Fruit fly (Drosophila melanogaster) whole organism, embryonic: ENCODE measurements around the gene peng.
A peak's percentile ranks its signal among the peaks of the same experiment; 100 is the strongest.

Source experiments
- ATbp ChIP-seq: fragments of 200-800 bp; sonication (Bioruptor generic); optimal IDR thresholded peaks from 2 replicates; lab custom pipeline; 2017; ENCODE audit warnings: missing biosample characterization, mild to moderate bottlenecking, missing genetic modification characterization, missing genetic modification reagents
- Atf-2 ChIP-seq: fragments of 200-800 bp; sonication (Bioruptor generic); optimal IDR thresholded peaks from 2 replicates; lab custom pipeline; 2016; ENCODE audit warnings: missing biosample characterization, missing genetic modification characterization
- CG10147 ChIP-seq: fragments of 200-800 bp; sonication (Bioruptor generic); optimal IDR thresholded peaks from 2 replicates; lab custom pipeline; 2019; ENCODE audit warnings: missing biosample characterization, mild to moderate bottlenecking, missing genetic modification characterization, moderate library complexity
- CG10462 ChIP-seq: fragments of 200-800 bp; sonication (Bioruptor generic); optimal IDR thresholded peaks from 2 replicates; lab custom pipeline; 2016; ENCODE audit warnings: missing biosample characterization, missing genetic modification characterization
- CG10654 ChIP-seq: fragments of 200-800 bp; sonication (Bioruptor generic); optimal IDR thresholded peaks from 2 replicates; lab custom pipeline; 2016; ENCODE audit warnings: missing biosample characterization, missing genetic modification characterization
- CG13624 ChIP-seq: fragments of 200-800 bp; sonication (Bioruptor generic); optimal IDR thresholded peaks from 2 replicates; lab custom pipeline; 2016; ENCODE audit warnings: missing biosample characterization, missing genetic modification characterization
- CG14441 ChIP-seq: fragments of 200-800 bp; sonication (Bioruptor generic); IDR thresholded peaks from 2 replicates; pipeline ENCODE4 v1.3.6; 2022; ENCODE audit warnings: missing biosample characterization, missing genetic modification characterization
- CG15269 ChIP-seq: fragments of 200-800 bp; sonication (Bioruptor generic); optimal IDR thresholded peaks from 2 replicates; lab custom pipeline; 2018; ENCODE audit warnings: missing biosample characterization, mild to moderate bottlenecking, missing genetic modification characterization, moderate library complexity
- CG17385 ChIP-seq: fragments of 200-800 bp; sonication (Bioruptor generic); optimal IDR thresholded peaks from 3 replicates; lab custom pipeline; 2018; ENCODE audit warnings: missing biosample characterization, mild to moderate bottlenecking, missing genetic modification characterization
- CG18764 ChIP-seq: fragments of 200-800 bp; sonication (Bioruptor generic); optimal IDR thresholded peaks from 3 replicates; lab custom pipeline; 2016; ENCODE audit warnings: missing biosample characterization, missing genetic modification characterization
- CG30020 ChIP-seq: fragments of 200-800 bp; optimal IDR thresholded peaks from 2 replicates; lab custom pipeline; 2019; ENCODE audit warnings: missing biosample characterization, mild to moderate bottlenecking, missing genetic modification characterization, moderate library complexity
- CG31224 ChIP-seq: fragments of 200-800 bp; sonication (Bioruptor generic); IDR thresholded peaks from 2 replicates; pipeline ENCODE4 v1.3.6; 2022; ENCODE audit warnings: missing biosample characterization, missing genetic modification characterization
- CG33557 ChIP-seq: fragments of 200-800 bp; sonication (Bioruptor generic); optimal IDR thresholded peaks from 2 replicates; lab custom pipeline; 2019; ENCODE audit warnings: missing biosample characterization, mild to moderate bottlenecking, missing genetic modification characterization, moderate library complexity
- CG4404 ChIP-seq: fragments of 200-800 bp; sonication (Bioruptor generic); IDR thresholded peaks from 2 replicates; pipeline ENCODE4 v1.3.6; 2022; ENCODE audit warnings: missing biosample characterization, missing genetic modification characterization
- CG6654 ChIP-seq: fragments of 200-800 bp; sonication (Bioruptor generic); optimal IDR thresholded peaks from 2 replicates; lab custom pipeline; 2017; ENCODE audit warnings: missing biosample characterization, mild to moderate bottlenecking, missing genetic modification characterization
- CG9437 ChIP-seq: fragments of 200-800 bp; sonication (Bioruptor generic); optimal IDR thresholded peaks from 2 replicates; lab custom pipeline; 2018; ENCODE audit warnings: missing biosample characterization, mild to moderate bottlenecking, missing genetic modification characterization
- CG9609 ChIP-seq: fragments of 200-800 bp; sonication (Bioruptor generic); optimal IDR thresholded peaks from 3 replicates; lab custom pipeline; 2016; ENCODE audit warnings: missing biosample characterization, missing genetic modification characterization
- CTCF ChIP-seq: fragments of 200-800 bp; sonication (Bioruptor generic); optimal IDR thresholded peaks from 2 replicates; lab custom pipeline; 2017; ENCODE audit warnings: missing biosample characterization, mild to moderate bottlenecking, missing genetic modification characterization, moderate library complexity
- Dbx ChIP-seq: fragments of 200-800 bp; sonication (Bioruptor generic); IDR thresholded peaks from 3 replicates; pipeline ENCODE4 v1.3.6; 2022; ENCODE audit warnings: missing biosample characterization, missing genetic modification characterization
- Gsc ChIP-seq: fragments of 200-800 bp; sonication (Bioruptor generic); IDR thresholded peaks from 2 replicates; pipeline ENCODE4 v1.3.6; 2022; ENCODE audit warnings: missing biosample characterization, missing genetic modification characterization
- HLH4C ChIP-seq: fragments of 200-800 bp; sonication (Bioruptor generic); IDR thresholded peaks from 3 replicates; pipeline ENCODE4 v1.3.6; 2022; ENCODE audit warnings: missing biosample characterization, missing genetic modification characterization; ENCODE audit not compliant: partially characterized antibody
- Mad ChIP-seq: fragments of 200-800 bp; sonication (Bioruptor generic); optimal IDR thresholded peaks from 2 replicates; lab custom pipeline; 2016; ENCODE audit warnings: missing biosample characterization, missing genetic modification characterization
- Mes4 ChIP-seq: fragments of 200-800 bp; sonication (Bioruptor generic); optimal IDR thresholded peaks from 2 replicates; lab custom pipeline; 2016; ENCODE audit warnings: missing biosample characterization, missing genetic modification characterization
- NC2α ChIP-seq: fragments of 200-800 bp; sonication (Bioruptor generic); optimal IDR thresholded peaks from 2 replicates; lab custom pipeline; 2016; ENCODE audit warnings: missing biosample characterization, missing genetic modification characterization
- NFAT ChIP-seq: fragments of 200-800 bp; sonication (Bioruptor generic); IDR thresholded peaks from 2 replicates; pipeline ENCODE4 v1.3.6; 2022; ENCODE audit warnings: missing biosample characterization, missing genetic modification characterization
- Oli ChIP-seq: fragments of 200-800 bp; sonication (Bioruptor generic); optimal IDR thresholded peaks from 2 replicates; lab custom pipeline; 2018; ENCODE audit warnings: missing biosample characterization, mild to moderate bottlenecking, missing genetic modification characterization, moderate library complexity
- abd-A ChIP-seq: fragments of 200-800 bp; sonication (Bioruptor generic); optimal IDR thresholded peaks from 3 replicates; lab custom pipeline; 2019; ENCODE audit warnings: missing biosample characterization, mild to moderate bottlenecking, missing genetic modification characterization, moderate library complexity
- bsh ChIP-seq, 2 experiments: fragments of 200-800 bp; sonication (Bioruptor generic); optimal IDR thresholded peaks; 2 replicates each; lab custom pipeline; 2017 to 2018; ENCODE audit warnings: mild to moderate bottlenecking in 2 of 2, missing biosample characterization in 2 of 2, missing genetic modification characterization in 2 of 2, moderate library complexity in 1 of 2
- cwo ChIP-seq: fragments of 200-800 bp; sonication (Bioruptor generic); optimal IDR thresholded peaks from 3 replicates; lab custom pipeline; 2017; ENCODE audit warnings: missing biosample characterization, missing genetic modification characterization, mild to moderate bottlenecking, moderate library complexity, missing genetic modification reagents
- danr ChIP-seq: fragments of 200-800 bp; sonication (Bioruptor generic); IDR thresholded peaks from 2 replicates; pipeline ENCODE4 v1.3.6; 2022; ENCODE audit warnings: missing biosample characterization, missing genetic modification characterization
- dimm ChIP-seq: fragments of 200-800 bp; sonication (Bioruptor generic); IDR thresholded peaks from 2 replicates; pipeline ENCODE4 v1.3.6; 2022; ENCODE audit warnings: missing biosample characterization, missing genetic modification characterization
- dysf ChIP-seq: fragments of 200-800 bp; sonication (Bioruptor generic); IDR thresholded peaks from 3 replicates; pipeline ENCODE4 v1.3.6; 2022; ENCODE audit warnings: missing biosample characterization, missing genetic modification characterization
- ewg ChIP-seq: fragments of 200-800 bp; sonication (Bioruptor generic); optimal IDR thresholded peaks from 3 replicates; lab custom pipeline; 2017; ENCODE audit warnings: mild to moderate bottlenecking, missing biosample characterization, missing genetic modification reagents, missing genetic modification characterization
- exex ChIP-seq: fragments of 200-800 bp; sonication (Bioruptor generic); optimal IDR thresholded peaks from 4 replicates; lab custom pipeline; 2018; ENCODE audit warnings: missing biosample characterization, mild to moderate bottlenecking, missing genetic modification characterization, moderate library complexity
- fu2 ChIP-seq: fragments of 200-800 bp; sonication (Bioruptor generic); optimal IDR thresholded peaks from 2 replicates; lab custom pipeline; 2016; ENCODE audit warnings: missing biosample characterization, missing genetic modification characterization
- hbn ChIP-seq: fragments of 200-800 bp; sonication (Bioruptor generic); IDR thresholded peaks from 2 replicates; pipeline ENCODE4 v1.3.6; 2022; ENCODE audit warnings: missing biosample characterization, missing genetic modification characterization; ENCODE audit not compliant: partially characterized antibody
- kah ChIP-seq: fragments of 200-800 bp; sonication (Bioruptor generic); optimal IDR thresholded peaks from 2 replicates; lab custom pipeline; 2018; ENCODE audit warnings: missing biosample characterization, mild to moderate bottlenecking, missing genetic modification characterization
- ken ChIP-seq: fragments of 200-800 bp; sonication (Bioruptor generic); IDR thresholded peaks from 3 replicates; pipeline ENCODE4 v1.3.6; 2022; ENCODE audit warnings: missing biosample characterization, missing genetic modification characterization
- mirr ChIP-seq: fragments of 200-800 bp; sonication (Bioruptor generic); optimal IDR thresholded peaks from 3 replicates; lab custom pipeline; 2018; ENCODE audit warnings: missing biosample characterization, mild to moderate bottlenecking, missing genetic modification characterization
- phol ChIP-seq: fragments of 200-800 bp; sonication (Bioruptor generic); optimal IDR thresholded peaks from 3 replicates; lab custom pipeline; 2018; ENCODE audit warnings: missing biosample characterization, mild to moderate bottlenecking, missing genetic modification characterization, moderate library complexity
- scrt ChIP-seq: fragments of 200-800 bp; sonication (Bioruptor generic); optimal IDR thresholded peaks from 2 replicates; lab custom pipeline; 2018; ENCODE audit warnings: missing biosample characterization, mild to moderate bottlenecking, missing genetic modification characterization, moderate library complexity
- sima ChIP-seq: fragments of 200-800 bp; sonication (Bioruptor generic); optimal IDR thresholded peaks from 2 replicates; lab custom pipeline; 2016; ENCODE audit warnings: missing biosample characterization, missing genetic modification characterization
- slou ChIP-seq: fragments of 200-800 bp; sonication (Bioruptor generic); optimal IDR thresholded peaks from 3 replicates; lab custom pipeline; 2016; ENCODE audit warnings: missing biosample characterization, missing genetic modification characterization
- slp2 ChIP-seq: fragments of 200-800 bp; sonication (Bioruptor generic); optimal IDR thresholded peaks from 2 replicates; lab custom pipeline; 2016; ENCODE audit warnings: missing biosample characterization, missing genetic modification characterization
- ssp ChIP-seq: fragments of 200-800 bp; sonication (Bioruptor generic); IDR thresholded peaks from 2 replicates; pipeline ENCODE4 v1.3.6; 2022; ENCODE audit warnings: missing biosample characterization, missing genetic modification characterization
- tio ChIP-seq: fragments of 200-800 bp; sonication (Bioruptor generic); optimal IDR thresholded peaks from 2 replicates; lab custom pipeline; 2017; ENCODE audit warnings: missing biosample characterization, missing genetic modification characterization, inconsistent platforms
- tll ChIP-seq, 2 experiments: fragments of 200-800 bp in 1 of 2; fragments of >200 bp in 1 of 2; sonication (Bioruptor generic) in 1 of 2; optimal IDR thresholded peaks; 2 replicates each; lab custom pipeline; 2017 to 2019; ENCODE audit warnings: missing biosample characterization in 2 of 2, missing genetic modification characterization in 2 of 2, mild to moderate bottlenecking in 1 of 2, moderate library complexity in 1 of 2
- trem ChIP-seq: fragments of 200-800 bp; optimal IDR thresholded peaks from 3 replicates; lab custom pipeline; 2019; ENCODE audit warnings: missing biosample characterization, mild to moderate bottlenecking, missing genetic modification characterization, moderate library complexity
- usp ChIP-seq: fragments of >200 bp; optimal IDR thresholded peaks from 2 replicates; lab custom pipeline; 2017; ENCODE audit warnings: missing biosample characterization, missing genetic modification characterization
- zf30C ChIP-seq: fragments of 200-800 bp; sonication (Bioruptor generic); optimal IDR thresholded peaks from 3 replicates; lab custom pipeline; 2018; ENCODE audit warnings: missing biosample characterization, mild to moderate bottlenecking, missing genetic modification characterization

The peng gene

dm6 chrX:21366311-21366990 lies 16.8 kb upstream of the peng start (continued):
- TF ChIP-seq bsh (GFP tag; optimal IDR thresholded peaks at IDR 0.05; lab: Kevin White, UChicago) (peak; percentile 48 to 90), Dbx (GFP tag; lab: Robert Waterston, UW) (peak; percentile 89), CG10147 (peak; percentile 93), fu2 (GFP tag; lab: Kevin White, UChicago) (no peak), cwo (GFP tag; lab: Kevin White, UChicago) (peak; percentile 91), zf30C (GFP tag; lab: Kevin White, UChicago) (no peak), sima (GFP tag; lab: Kevin White, UChicago) (no peak), CG14441 (peak; percentile 82), scrt (peak; percentile 90), abd-A (tag; lab: Kevin White, UChicago) (no peak), dysf (GFP tag; lab: Robert Waterston, UW) (peak; percentile 94), Mes4 (GFP tag; lab: Kevin White, UChicago) (no peak), exex (tag; lab: Kevin White, UChicago) (peak; percentile 77), CG15269 (tag; lab: Kevin White, UChicago) (peak; percentile 95), CG9437 (GFP tag; lab: Kevin White, UChicago) (peak; percentile 86), usp (GFP tag; lab: Kevin White, UChicago) (no peak), hbn (GFP tag; lab: Robert Waterston, UW) (no peak), HLH4C (GFP tag; lab: Robert Waterston, UW) (no peak), slou (GFP tag; lab: Kevin White, UChicago) (peak; percentile 70), trem (tag; lab: Kevin White, UChicago) (peak; percentile 81), kah (GFP tag; lab: Kevin White, UChicago) (peak; percentile 82), CG9609 (GFP tag; lab: Kevin White, UChicago) (peak; percentile 17), tll (GFP tag; optimal IDR thresholded peaks at IDR 0.05; lab: Kevin White, UChicago) (no peak), CG18764 (peak; percentile 71), CG6654 (GFP tag; lab: Kevin White, UChicago) (peak; percentile 80), CG31224 (GFP tag; lab: Robert Waterston, UW) (peak; percentile 74), NC2α (no peak), CG30020 (tag; lab: Kevin White, UChicago) (peak; percentile 73), Gsc (GFP tag; lab: Robert Waterston, UW) (peak; percentile 69), CG17385 (GFP tag; lab: Kevin White, UChicago) (peak; percentile 90), dimm (GFP tag; lab: Robert Waterston, UW) (peak; percentile 72), tio (GFP tag; lab: Kevin White, UChicago) (peak; percentile 91), ATbp (peak; percentile 92), mirr (peak; percentile 47), ken (GFP tag; lab: Robert Waterston, UW) (peak; percentile 81), CG13624 (GFP tag; lab: Kevin White, UChicago) (peak; percentile 29), phol (tag; lab: Kevin White, UChicago) (peak; percentile 94), ewg (GFP tag; lab: Kevin White, UChicago) (peak; percentile 84), CG4404 (GFP tag; lab: Robert Waterston, UW) (peak; percentile 84), slp2 (GFP tag; lab: Kevin White, UChicago) (peak; percentile 16), Mad (GFP tag; lab: Kevin White, UChicago) (peak; percentile 58), danr (GFP tag; lab: Robert Waterston, UW) (peak; percentile 76), ssp (peak; percentile 79), CG10462 (peak; percentile 78), CTCF (peak; percentile 51), CG33557 (GFP tag; lab: Kevin White, UChicago) (peak; percentile 85), CG10654 (GFP tag; lab: Kevin White, UChicago) (peak; percentile 78), Oli (peak; percentile 94), NFAT (GFP tag; lab: Robert Waterston, UW) (peak; percentile 68), Atf-2 (GFP tag; lab: Kevin White, UChicago) (peak; percentile 25)
